Worm (Caenorhabditis elegans): ENCODE measurements around the gene F26D11.1.

Gene F26D11.1

ce11 chrV:7978798-7979197, 2.5 kb upstream of the F26D11.1 start:
- TF ChIP-seq unc-62 (GFP tag; optimal IDR thresholded peaks at IDR 0.05), result no peak

ce11 chrV:7980370-7980987, 866 bp upstream of the F26D11.1 start:
- TF ChIP-seq unc-62 (GFP tag; optimal IDR thresholded peaks at IDR 0.05), result no peak

- no peak for TF ChIP-seq unc-62 (GFP tag; optimal IDR thresholded peaks at IDR 0.05)
Observed at ce11 chrV:7983381-7984052, 2.2 kb downstream of the F26D11.1 start, which contains the start of the genes natb-1 and abhd-12. Gene natb-1, minus strand, starts transcription at chrV:7983431. Gene abhd-12, plus strand, starts transcription at chrV:7983879.

ce11 chrV:7985860-7986259, 4.5 kb downstream of the F26D11.1 start, which contains the start of gene Y97E10AL.1:
Gene Y97E10AL.1, plus strand, starts transcription at chrV:7986160.
- TF ChIP-seq unc-62 (GFP tag; optimal IDR thresholded peaks at IDR 0.05), result no peak

DNA sequence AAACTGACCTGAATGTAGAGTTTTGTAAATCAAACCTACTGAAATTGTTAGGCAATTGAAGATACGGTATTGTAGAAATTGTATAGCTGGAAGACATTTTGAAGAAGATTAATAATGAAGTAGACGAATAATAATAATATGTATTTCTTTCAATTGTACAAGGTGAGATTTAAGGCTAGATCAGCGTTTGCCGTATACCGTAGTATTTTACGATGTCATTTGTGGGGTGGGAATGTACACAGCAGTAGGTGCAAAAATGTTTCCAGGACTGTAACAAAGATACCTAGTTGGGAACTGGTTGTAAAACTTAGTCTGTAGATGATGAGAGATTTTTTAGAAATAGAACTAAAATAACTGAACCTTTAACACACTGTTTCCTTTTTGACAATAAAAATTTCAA, 13.2 kb downstream of the F26D11.1 start, which contains the start of gene ceh-76:
ceh-76 (minus strand) TSS at position 101 of the 400 bp plus-strand sequence.
- no peak for TF ChIP-seq unc-62 (GFP tag; optimal IDR thresholded peaks at IDR 0.05)

DNA sequence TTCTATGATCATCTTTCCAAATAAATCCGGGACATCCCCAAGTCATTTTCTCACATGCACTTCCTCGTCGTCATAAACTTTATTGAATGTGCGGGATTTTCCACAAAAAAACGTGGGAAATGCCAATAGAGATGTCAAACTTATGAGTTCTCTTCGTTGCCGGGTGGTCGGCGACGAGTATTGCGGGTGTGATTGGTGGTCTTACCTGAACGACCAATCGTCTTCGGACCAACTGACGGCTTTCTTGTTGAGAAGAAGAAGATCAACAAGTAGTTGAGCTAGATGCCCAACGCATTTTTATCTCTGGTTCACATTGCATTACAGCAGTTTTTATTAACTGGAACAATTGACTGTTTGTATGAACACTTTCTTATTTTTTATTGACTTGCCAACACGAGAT, 13.8 kb downstream of the F26D11.1 start:
- no peak for TF ChIP-seq unc-62 (GFP tag; optimal IDR thresholded peaks at IDR 0.05)

- no peak for TF ChIP-seq unc-62 (GFP tag; optimal IDR thresholded peaks at IDR 0.05)
Observed at ce11 chrV:7995878-7996277, 14.5 kb downstream of the F26D11.1 start, which contains the start of gene Y97E10AR.2. Gene Y97E10AR.2, plus strand, starts transcription at chrV:7996178.

ce11 chrV:8000929-8001513, 19.7 kb downstream of the F26D11.1 start, which contains the start of gene Y97E10AR.1:
Gene Y97E10AR.1, plus strand, starts transcription at chrV:8001463.
- no peak for TF ChIP-seq unc-62 (GFP tag; optimal IDR thresholded peaks at IDR 0.05)

- TF ChIP-seq unc-62 (GFP tag; optimal IDR thresholded peaks at IDR 0.05), result no peak
Observed at ce11 chrV:8005000-8005399, 23.7 kb downstream of the F26D11.1 start, which contains the start of gene Y97E10AR.8. Gene Y97E10AR.8, plus strand, starts transcription at chrV:8005300.

DNA sequence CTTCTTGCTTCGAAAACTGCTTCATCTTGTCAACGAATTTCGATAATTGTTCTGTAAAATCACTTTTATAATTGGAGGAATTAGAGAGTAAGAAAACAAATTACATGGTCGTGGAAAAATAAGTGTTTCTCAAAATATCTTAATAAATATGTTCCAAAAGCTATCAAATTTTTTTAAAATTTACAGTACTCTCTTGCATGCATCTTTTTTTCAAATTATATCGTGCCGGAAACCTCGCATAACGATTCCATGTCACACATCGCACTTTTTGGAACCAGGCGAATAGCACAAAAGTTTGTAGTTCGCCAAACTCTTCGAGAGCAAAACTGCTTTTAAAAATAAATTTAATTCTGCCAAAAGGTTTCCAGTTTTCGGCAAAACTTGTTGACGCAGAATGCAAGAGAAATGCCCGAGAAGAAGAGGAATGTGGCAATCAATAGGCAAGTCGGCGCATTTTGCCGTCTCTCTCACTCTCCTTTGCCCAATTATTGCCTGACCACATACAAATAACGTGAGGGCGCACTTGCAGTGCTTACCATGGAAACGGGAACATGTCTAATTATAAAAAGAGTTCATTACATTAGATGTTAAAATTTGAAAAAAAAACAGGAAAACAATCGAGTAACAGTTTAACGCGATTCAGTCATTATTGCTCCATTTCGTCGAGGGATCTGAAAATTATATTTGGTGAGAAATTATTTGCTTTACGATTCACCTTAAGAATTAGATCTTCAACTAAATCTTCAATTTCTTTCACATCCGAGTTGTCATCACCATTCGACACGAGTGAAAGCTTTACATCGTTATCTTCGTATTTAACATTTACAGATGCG, 26.3 kb downstream of the F26D11.1 start, which contains the start of gene Y97E10AR.3:
Y97E10AR.3 (minus strand) TSS at position 51 of the 833 bp plus-strand sequence.
- TF ChIP-seq unc-62 (GFP tag; optimal IDR thresholded peaks at IDR 0.05), result no peak

DNA sequence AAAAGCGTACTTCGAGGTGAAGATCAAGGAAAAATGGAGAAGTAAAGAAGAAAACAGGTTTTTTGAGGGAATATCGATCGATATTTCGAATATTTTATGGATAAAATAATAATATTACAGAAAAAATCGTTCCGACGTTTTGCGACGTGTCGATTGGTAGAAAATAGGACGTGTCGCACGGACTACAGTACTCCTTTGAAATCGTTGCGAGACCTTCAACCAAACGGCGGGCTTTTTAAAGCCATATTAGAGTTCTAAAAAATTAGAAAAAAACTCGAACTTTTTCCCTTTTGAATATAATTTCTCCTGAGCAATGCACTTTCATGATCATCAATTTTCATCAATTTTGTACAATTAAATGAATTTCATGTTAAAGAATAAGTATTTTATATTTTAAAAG, 28.8 kb downstream of the F26D11.1 start, which contains the start of gene Y97E10AR.4:
Y97E10AR.4 (minus strand) TSS at position 131 of the 400 bp plus-strand sequence.
- no peak for TF ChIP-seq unc-62 (GFP tag; optimal IDR thresholded peaks at IDR 0.05)

DNA sequence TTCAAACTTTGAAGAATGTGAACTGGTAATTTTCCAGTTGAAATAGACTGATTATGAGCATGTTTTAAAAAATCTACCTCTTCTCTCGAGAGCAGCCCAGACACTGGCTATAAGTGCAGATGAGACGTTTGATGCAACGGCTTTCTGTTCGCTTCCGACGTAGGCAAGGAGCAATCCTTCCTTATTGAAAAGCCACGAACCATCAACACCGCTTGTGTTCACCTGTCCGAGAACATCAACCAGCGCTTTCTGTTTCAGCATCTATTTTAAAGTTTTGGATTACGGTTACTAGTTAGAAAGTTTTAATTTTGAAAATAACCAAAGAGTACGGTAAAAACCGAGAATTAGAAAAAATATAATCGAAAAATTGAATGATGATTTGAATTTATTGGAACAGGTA, 29.5 kb downstream of the F26D11.1 start, which contains the start of gene lmtr-2:
lmtr-2 (minus strand) TSS at position 261 of the 400 bp plus-strand sequence.
- TF ChIP-seq unc-62 (GFP tag; optimal IDR thresholded peaks at IDR 0.05), result no peak

- no peak for TF ChIP-seq unc-62 (GFP tag; optimal IDR thresholded peaks at IDR 0.05)
Observed at ce11 chrV:8012032-8012431, 30.7 kb downstream of the F26D11.1 start, which contains the start of gene rpb-9. Gene rpb-9, minus strand, starts transcription at chrV:8012345.

DNA sequence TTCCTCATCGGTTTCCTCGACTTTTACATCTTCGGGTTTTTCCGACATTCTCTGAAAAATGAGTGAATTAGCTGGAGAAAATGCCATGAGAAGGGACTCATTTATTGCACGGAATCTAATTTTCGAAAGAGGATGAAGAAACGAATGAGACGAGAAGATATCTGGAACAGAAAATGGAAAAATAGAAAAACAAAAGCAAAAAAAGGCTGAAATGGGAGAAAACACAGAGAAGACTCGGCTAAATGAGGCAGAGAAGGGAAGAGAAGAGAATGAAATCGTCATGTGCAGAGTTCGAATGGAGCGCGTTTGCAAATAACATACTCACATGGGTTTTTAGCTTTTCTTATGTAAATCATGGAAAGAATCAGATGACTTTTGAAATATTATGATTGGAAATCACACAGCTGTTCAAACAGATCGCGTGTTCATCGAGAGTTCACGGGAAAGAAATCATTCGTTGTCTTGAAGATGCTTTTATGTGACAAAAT, 32.6 kb downstream of the F26D11.1 start, which contains the start of gene Y97E10AR.6:
Y97E10AR.6 (minus strand) TSS at position 51 of the 488 bp plus-strand sequence.
- TF ChIP-seq unc-62 (GFP tag; optimal IDR thresholded peaks at IDR 0.05), result no peak

ce11 chrV:8016928-8017327, 35.6 kb downstream of the F26D11.1 start, which contains the start of gene sptl-2:
Gene sptl-2, plus strand, starts transcription at chrV:8017207.
- no peak for TF ChIP-seq unc-62 (GFP tag; optimal IDR thresholded peaks at IDR 0.05)

Data from whole organism, dauer.